Fruit fly (Drosophila melanogaster) whole organism, prepupa: ENCODE measurements around the gene CG10096.

ENCODE experiments used
- Blimp-1 ChIP-seq: fragments of 200-800 bp; sonication (Bioruptor generic); optimal IDR thresholded peaks from 3 replicates; lab custom pipeline; 2017; ENCODE audit warnings: missing biosample characterization, missing genetic modification characterization, mild to moderate bottlenecking, moderate library complexity, missing genetic modification reagents
- CG10669 ChIP-seq: fragments of 200-800 bp; sonication (Bioruptor generic); optimal IDR thresholded peaks from 3 replicates; lab custom pipeline; 2018; ENCODE audit warnings: missing biosample characterization, mild to moderate bottlenecking, missing genetic modification characterization, moderate library complexity
- CG11294 ChIP-seq: fragments of 200-800 bp; sonication (Bioruptor generic); IDR thresholded peaks from 2 replicates; pipeline ENCODE4 v1.3.6; 2022; ENCODE audit warnings: missing biosample characterization, missing genetic modification characterization
- CG11762 ChIP-seq: fragments of 200-800 bp; sonication (Bioruptor generic); optimal IDR thresholded peaks from 3 replicates; lab custom pipeline; 2016; ENCODE audit warnings: missing biosample characterization, missing genetic modification characterization; ENCODE audit not compliant: insufficient read depth
- CG1621 ChIP-seq: fragments of 200-800 bp; sonication (Bioruptor generic); optimal IDR thresholded peaks from 3 replicates; lab custom pipeline; 2018; ENCODE audit warnings: missing biosample characterization, mild to moderate bottlenecking, missing genetic modification characterization
- CG16779 ChIP-seq: fragments of 200-800 bp; sonication (Bioruptor generic); optimal IDR thresholded peaks from 3 replicates; lab custom pipeline; 2017; ENCODE audit warnings: missing biosample characterization, mild to moderate bottlenecking, missing genetic modification characterization
- CG3032 ChIP-seq: fragments of 200-800 bp; optimal IDR thresholded peaks from 2 replicates; lab custom pipeline; 2019; ENCODE audit warnings: missing biosample characterization, mild to moderate bottlenecking, missing genetic modification characterization, moderate library complexity
- CG31627 ChIP-seq: fragments of 200-800 bp; sonication (Bioruptor generic); optimal IDR thresholded peaks from 3 replicates; lab custom pipeline; 2016; ENCODE audit warnings: missing biosample characterization, missing genetic modification characterization
- CG32006 ChIP-seq: fragments of 200-800 bp; sonication (Bioruptor generic); optimal IDR thresholded peaks from 3 replicates; lab custom pipeline; 2017; ENCODE audit warnings: missing biosample characterization, mild to moderate bottlenecking, missing genetic modification characterization
- CG34406 ChIP-seq: fragments of 200-800 bp; sonication (Bioruptor generic); optimal IDR thresholded peaks from 3 replicates; lab custom pipeline; 2016; ENCODE audit warnings: missing biosample characterization, missing genetic modification characterization
- CG3919 ChIP-seq: fragments of 200-800 bp; sonication (Bioruptor generic); optimal IDR thresholded peaks from 3 replicates; lab custom pipeline; 2016; ENCODE audit warnings: missing biosample characterization, missing genetic modification characterization
- CG6163 ChIP-seq: fragments of 200-800 bp; sonication (Bioruptor generic); IDR thresholded peaks from 3 replicates; pipeline ENCODE4 v1.3.6; 2022; ENCODE audit warnings: missing biosample characterization, missing genetic modification characterization
- CG6792 ChIP-seq: fragments of 200-800 bp; sonication (Bioruptor generic); optimal IDR thresholded peaks from 3 replicates; lab custom pipeline; 2016; ENCODE audit warnings: missing biosample characterization, missing genetic modification characterization
- CG6808 ChIP-seq: fragments of 200-800 bp; sonication (Bioruptor generic); optimal IDR thresholded peaks from 3 replicates; lab custom pipeline; 2017; ENCODE audit warnings: missing biosample characterization, missing genetic modification characterization, mild to moderate bottlenecking, moderate library complexity, missing genetic modification reagents
- CG8119 ChIP-seq: fragments of 200-800 bp; sonication (Bioruptor generic); IDR thresholded peaks from 3 replicates; pipeline ENCODE4 v1.3.6; 2022; ENCODE audit warnings: missing biosample characterization, missing genetic modification characterization
- CG8319 ChIP-seq: fragments of 200-800 bp; sonication (Bioruptor generic); optimal IDR thresholded peaks from 3 replicates; lab custom pipeline; 2016; ENCODE audit warnings: missing biosample characterization, missing genetic modification characterization
- CG9139 ChIP-seq: fragments of 200-800 bp; sonication (Bioruptor generic); optimal IDR thresholded peaks from 3 replicates; lab custom pipeline; 2017; ENCODE audit warnings: missing biosample characterization, mild to moderate bottlenecking, missing genetic modification characterization
- Eip78C ChIP-seq: fragments of 200-800 bp; sonication (Bioruptor generic); peaks from one replicate; lab custom pipeline; 2016; ENCODE audit warnings: missing biosample characterization, missing genetic modification characterization
- Eip93F ChIP-seq: fragments of 200-800 bp; sonication (Bioruptor generic); optimal IDR thresholded peaks from 2 replicates; lab custom pipeline; 2016; ENCODE audit warnings: missing biosample characterization, mild to moderate bottlenecking, missing genetic modification characterization
- Ets21C ChIP-seq: fragments of 200-800 bp; sonication (Bioruptor generic); optimal IDR thresholded peaks from 3 replicates; lab custom pipeline; 2016; ENCODE audit warnings: missing biosample characterization, missing genetic modification characterization
- Ets96B ChIP-seq: fragments of 200-800 bp; optimal IDR thresholded peaks from 2 replicates; lab custom pipeline; 2019; ENCODE audit warnings: missing biosample characterization, mild to moderate bottlenecking, missing genetic modification characterization, moderate library complexity
- Gug ChIP-seq: fragments of 200-800 bp; sonication (Bioruptor generic); IDR thresholded peaks from 2 replicates; pipeline ENCODE4 v1.3.6; 2022; ENCODE audit warnings: missing biosample characterization, missing genetic modification characterization
- Hr38 ChIP-seq: sonication (Bioruptor generic); optimal IDR thresholded peaks from 2 replicates; lab custom pipeline; 2016; ENCODE audit warnings: missing biosample characterization, missing genetic modification characterization
- Hr39 ChIP-seq: fragments of 200-800 bp; sonication (Bioruptor generic); optimal IDR thresholded peaks from 2 replicates; lab custom pipeline; 2016; ENCODE audit warnings: missing biosample characterization, missing genetic modification characterization
- Lpt ChIP-seq: fragments of 200-800 bp; sonication (Bioruptor generic); optimal IDR thresholded peaks from 3 replicates; lab custom pipeline; 2016; ENCODE audit warnings: missing biosample characterization, missing genetic modification characterization
- Met ChIP-seq: fragments of 200-800 bp; sonication (Bioruptor generic); optimal IDR thresholded peaks from 3 replicates; lab custom pipeline; 2016; ENCODE audit warnings: missing biosample characterization, missing genetic modification characterization
- OdsH ChIP-seq: fragments of 200-800 bp; sonication (Bioruptor generic); optimal IDR thresholded peaks from 3 replicates; lab custom pipeline; 2016; ENCODE audit warnings: missing biosample characterization, missing genetic modification characterization
- Sox102F ChIP-seq: fragments of 200-800 bp; sonication (Bioruptor generic); optimal IDR thresholded peaks from 2 replicates; lab custom pipeline; 2016; ENCODE audit warnings: missing biosample characterization, mild to moderate bottlenecking, missing genetic modification characterization
- Sox14 ChIP-seq: fragments of 200-800 bp; sonication (Bioruptor generic); optimal IDR thresholded peaks from 3 replicates; lab custom pipeline; 2016; ENCODE audit warnings: missing biosample characterization, missing genetic modification characterization
- cyc ChIP-seq: fragments of 200-800 bp; sonication (Bioruptor generic); optimal IDR thresholded peaks from 3 replicates; lab custom pipeline; 2016; ENCODE audit warnings: missing biosample characterization, missing genetic modification characterization
- dsx ChIP-seq: fragments of 200-800 bp; optimal IDR thresholded peaks from 3 replicates; lab custom pipeline; 2019; ENCODE audit warnings: missing biosample characterization, mild to moderate bottlenecking, missing genetic modification characterization, moderate library complexity; ENCODE audit not compliant: poor library complexity, severe bottlenecking
- eg ChIP-seq: fragments of 200-800 bp; sonication (Bioruptor generic); IDR thresholded peaks from 3 replicates; pipeline ENCODE4 v1.3.6; 2022; ENCODE audit warnings: missing biosample characterization, missing genetic modification characterization
- esn ChIP-seq: fragments of 200-800 bp; sonication (Bioruptor generic); optimal IDR thresholded peaks from 2 replicates; lab custom pipeline; 2016; ENCODE audit warnings: missing biosample characterization, mild to moderate bottlenecking, missing genetic modification characterization, moderate library complexity
- fd59A ChIP-seq: fragments of 200-800 bp; sonication (Bioruptor generic); optimal IDR thresholded peaks from 2 replicates; lab custom pipeline; 2017; ENCODE audit warnings: missing biosample characterization, mild to moderate bottlenecking, missing genetic modification characterization, missing genetic modification reagents
- fd85E ChIP-seq: fragments of 200-800 bp; sonication (Bioruptor generic); optimal IDR thresholded peaks from 3 replicates; lab custom pipeline; 2016; ENCODE audit warnings: missing biosample characterization, missing genetic modification characterization
- lz ChIP-seq: fragments of 200-800 bp; sonication (Bioruptor generic); optimal IDR thresholded peaks from 3 replicates; lab custom pipeline; 2016; ENCODE audit warnings: missing biosample characterization, missing genetic modification characterization
- net ChIP-seq: fragments of 200-800 bp; sonication (Bioruptor generic); optimal IDR thresholded peaks from 3 replicates; lab custom pipeline; 2016; ENCODE audit warnings: missing biosample characterization, missing genetic modification characterization
- pdm3 ChIP-seq: fragments of 200-800 bp; sonication (Bioruptor generic); optimal IDR thresholded peaks from 3 replicates; lab custom pipeline; 2016; ENCODE audit warnings: missing biosample characterization, missing genetic modification characterization
- salr ChIP-seq, 2 experiments: fragments of 200-800 bp; sonication (Bioruptor generic); optimal IDR thresholded peaks; 3 replicates each; lab custom pipeline; 2016 to 2018; ENCODE audit warnings: missing biosample characterization in 2 of 2, missing genetic modification characterization in 2 of 2, mild to moderate bottlenecking in 1 of 2
- topi ChIP-seq: fragments of 200-800 bp; sonication (Bioruptor generic); optimal IDR thresholded peaks from 3 replicates; lab custom pipeline; 2016; ENCODE audit warnings: missing biosample characterization, missing genetic modification characterization

CG10096 gene

DNA sequence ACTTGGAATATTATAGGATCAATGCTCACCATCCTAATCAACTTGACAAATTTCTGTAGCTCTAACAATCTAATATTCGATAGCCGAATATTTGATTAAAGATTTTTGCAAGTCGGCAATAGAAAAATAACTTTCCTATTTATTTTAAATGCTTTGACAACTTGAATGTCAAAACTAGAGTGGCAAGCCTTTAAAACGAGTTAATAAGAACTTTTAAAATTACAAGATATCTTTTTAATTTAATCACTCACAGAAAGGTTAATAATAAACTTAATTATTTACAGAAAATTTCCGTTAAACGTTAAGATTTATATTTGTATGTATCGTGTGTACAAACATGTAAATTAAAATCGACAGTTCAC, 43.2 kb upstream of the CG10096 start, which contains the start of the genes CG17207 and CG46427:
Gene CG17207 (minus strand): TSS at position 101 of the 362 bp plus-strand sequence.
Gene CG46427 (minus strand): TSS at position 101 of the 362 bp plus-strand sequence.
- TF ChIP-seq Hr39 (GFP tag; lab: Kevin White, UChicago) (no peak), CG8319 (no peak), CG3919 (GFP tag; lab: Kevin White, UChicago) (no peak), CG6792 (no peak), CG11762 (GFP tag; lab: Kevin White, UChicago) (no peak), CG32006 (GFP tag; lab: Kevin White, UChicago) (no peak), Met (GFP tag; lab: Kevin White, UChicago) (no peak), Hr38 (no peak), CG31627 (no peak), Blimp-1 (no peak)

DNA sequence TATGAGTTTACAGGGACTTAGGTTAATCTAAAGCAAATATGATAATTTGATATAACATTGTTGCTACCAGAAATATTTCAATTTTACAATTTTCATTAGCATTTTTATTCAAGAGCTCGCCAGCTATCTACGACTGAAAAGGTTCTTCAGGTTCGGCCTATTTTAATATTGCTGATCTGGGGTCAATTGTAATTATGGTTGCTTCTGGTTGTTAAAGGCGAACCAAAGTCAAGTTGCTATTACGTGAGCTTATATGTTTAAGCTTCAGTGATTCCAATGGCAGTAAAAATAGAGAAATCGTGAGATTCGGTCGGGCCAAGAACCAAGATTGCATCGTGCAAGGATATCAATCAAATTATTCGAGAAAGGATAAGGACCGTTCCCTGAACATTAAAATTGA, 40.2 kb upstream of the CG10096 start, which contains the start of gene Desat2:
Gene Desat2 (plus strand): TSS at position 301 of the 400 bp plus-strand sequence.
- TF ChIP-seq topi (GFP tag; lab: Kevin White, UChicago) (no peak), CG6163 (no peak), CG16779 (tag; lab: Kevin White, UChicago) (no peak), CG31627 (no peak), Ets96B (tag; lab: Kevin White, UChicago) (no peak), CG10669 (GFP tag; lab: Kevin White, UChicago) (no peak)

DNA sequence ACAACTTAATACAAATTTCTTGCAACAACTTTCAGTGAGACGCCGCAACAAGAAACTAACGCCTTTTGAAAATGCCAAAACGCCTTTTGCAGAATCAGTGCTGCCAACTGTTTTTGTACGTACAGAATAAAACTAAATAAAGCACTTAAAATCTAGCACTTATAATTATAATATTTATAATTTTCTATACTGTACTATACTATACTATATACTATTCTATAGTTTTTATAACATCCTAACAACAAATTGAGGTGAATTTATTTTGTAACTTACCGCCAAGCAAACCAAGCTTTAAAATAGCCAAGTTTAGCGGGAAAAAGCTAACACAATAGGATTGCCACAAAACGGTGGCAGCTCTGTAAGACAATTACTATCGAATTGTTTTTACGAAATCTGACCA, 38.0 kb upstream of the CG10096 start, which contains the start of the genes Aos1 and Srlp:
Gene Aos1 (minus strand): TSS at position 59 of the 400 bp plus-strand sequence.
Gene Srlp (plus strand): TSS at position 335 of the 400 bp plus-strand sequence.
- TF ChIP-seq CG9139 (GFP tag; lab: Kevin White, UChicago) (no peak), lz (GFP tag; lab: Kevin White, UChicago) (peak; percentile 2), Ets21C (GFP tag; lab: Kevin White, UChicago) (no peak), Lpt (GFP tag; lab: Kevin White, UChicago) (peak; percentile 14), CG3032 (peak; percentile 70), Sox102F (no peak), Eip78C (GFP tag; lab: Kevin White, UChicago) (peak; percentile 47), CG8319 (peak; percentile 10), topi (GFP tag; lab: Kevin White, UChicago) (peak; percentile 14), CG1621 (tag; lab: Kevin White, UChicago) (no peak), dsx (GFP tag; lab: Kevin White, UChicago) (peak; percentile 45), Ets96B (tag; lab: Kevin White, UChicago) (peak; percentile 35), esn (peak; percentile 43), pdm3 (GFP tag; lab: Kevin White, UChicago) (no peak), fd59A (GFP tag; lab: Kevin White, UChicago) (no peak), Sox14 (GFP tag; lab: Kevin White, UChicago) (peak; percentile 52), CG11762 (GFP tag; lab: Kevin White, UChicago) (no peak), CG3919 (GFP tag; lab: Kevin White, UChicago) (no peak)

DNA sequence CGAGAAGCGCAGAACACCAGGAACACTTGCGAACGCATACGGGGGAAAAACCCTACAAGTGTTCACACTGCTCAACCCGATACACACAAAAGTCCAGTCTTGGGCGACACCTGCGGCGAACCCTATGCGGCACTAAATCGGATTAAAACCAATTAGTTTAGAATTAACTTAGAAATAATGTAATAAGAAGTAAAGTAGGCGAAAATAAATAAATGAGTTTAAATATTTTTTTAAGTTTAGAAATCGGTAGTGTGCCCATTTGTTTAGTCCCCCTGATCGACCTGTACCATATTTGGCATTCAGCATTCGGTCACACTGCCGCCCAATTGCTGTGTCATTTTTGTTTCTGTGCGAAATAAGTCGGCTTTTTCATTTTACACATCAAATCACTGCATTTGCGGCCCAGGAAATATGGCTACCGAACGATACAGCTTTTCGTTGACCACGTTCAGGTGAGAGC, 35.3 kb upstream of the CG10096 start, which contains the start of gene Prosalpha2:
Gene Prosalpha2 (plus strand): TSS at position 292 of the 460 bp plus-strand sequence.
- peak; percentile 18 for TF ChIP-seq dsx (GFP tag; lab: Kevin White, UChicago)
- TF ChIP-seq Eip78C (GFP tag; lab: Kevin White, UChicago): peak; percentile 77
- TF ChIP-seq Eip93F: no peak
- 0 out of 2 replicates have a peak, but pooled peaks have one; percentile 30 for TF ChIP-seq Gug (GFP tag; lab: Robert Waterston, UW)
- no peak for TF ChIP-seq CG8119
- peak; percentile 29 for TF ChIP-seq topi (GFP tag; lab: Kevin White, UChicago)
- no peak for TF ChIP-seq fd85E (GFP tag; lab: Kevin White, UChicago)
- TF ChIP-seq OdsH (GFP tag; lab: Kevin White, UChicago): no peak
- TF ChIP-seq net: no peak
- TF ChIP-seq lz (GFP tag; lab: Kevin White, UChicago): peak; percentile 22
- peak; percentile 23 for TF ChIP-seq cyc (GFP tag; lab: Kevin White, UChicago)
- no peak for TF ChIP-seq CG11294 (GFP tag; lab: Robert Waterston, UW)
- peak; percentile 33 for TF ChIP-seq Ets96B (tag; lab: Kevin White, UChicago)
- peak; percentile 48 for TF ChIP-seq Sox14 (GFP tag; lab: Kevin White, UChicago)
- no peak for TF ChIP-seq CG6808 (GFP tag; lab: Kevin White, UChicago)
- TF ChIP-seq Sox102F: no peak
- peak; percentile 40; the same call in 1 of the 3 replicates for TF ChIP-seq CG6163
- no peak for TF ChIP-seq salr (GFP tag; optimal IDR thresholded peaks at IDR 0.05; lab: Kevin White, UChicago)
- peak; percentile 22 for TF ChIP-seq esn
- TF ChIP-seq CG3032: no peak
- TF ChIP-seq CG34406 (GFP tag; lab: Kevin White, UChicago): peak; percentile 16
- no peak for TF ChIP-seq CG1621 (tag; lab: Kevin White, UChicago)
- TF ChIP-seq CG31627: peak; percentile 19
- no peak; the same call in 2 of the 3 replicates for TF ChIP-seq eg
- TF ChIP-seq, all 60 proteins: peak for 12
